Worm (Caenorhabditis elegans): ENCODE results near the gene C32D5.12.

The C32D5.12 gene

ce11 chrII:6355396-6356346, 3.1 kb downstream of the C32D5.12 start, which contains the start of gene C32D5.11 (continued):
- TF ChIP-seq ztf-22 (GFP tag; optimal IDR thresholded peaks at IDR 0.05) (no peak), ceh-27 (GFP tag; optimal IDR thresholded peaks at IDR 0.05) (peak; percentile 31), ztf-26 (tag; optimal IDR thresholded peaks at IDR 0.05) (no peak), lin-26 (GFP tag; IDR thresholded peaks at IDR 0.05) (no peak), B0336.3 (GFP tag; IDR thresholded peaks at IDR 0.05) (0 out of 2 replicates have a peak, but pooled peaks have one; percentile 37), D2030.7 (GFP tag; IDR thresholded peaks at IDR 0.05) (0 out of 2 replicates have a peak, but pooled peaks have one; percentile 31), ztf-28 (GFP tag; IDR thresholded peaks at IDR 0.05) (no peak), madf-8 (GFP tag; conservative IDR thresholded peaks at IDR 0.05) (no peak), nhr-120 (GFP tag; IDR thresholded peaks at IDR 0.05) (no peak), hmg-20 (GFP tag; IDR thresholded peaks at IDR 0.05) (no peak), mcd-1 (GFP tag; IDR thresholded peaks at IDR 0.05) (peak; percentile 66), efl-1 (GFP tag; optimal IDR thresholded peaks at IDR 0.05) (peak; percentile 22), akir-1 (GFP tag; optimal IDR thresholded peaks at IDR 0.05) (no peak), atf-7 (tag; optimal IDR thresholded peaks at IDR 0.05) (no peak), nfyb-1 (GFP tag; IDR thresholded peaks at IDR 0.05) (0 out of 2 replicates have a peak, but pooled peaks have one; percentile 38), egl-18 (GFP tag; IDR thresholded peaks at IDR 0.05) (no peak), snpc-4 (GFP tag; optimal IDR thresholded peaks at IDR 0.05) (no peak), snpc-4 (tag; optimal IDR thresholded peaks at IDR 0.05) (no peak), lin-54 (GFP tag; optimal IDR thresholded peaks at IDR 0.05) (peak; percentile 33), F49E8.2 (tag; optimal IDR thresholded peaks at IDR 0.05; ENCODE audit: insufficient read depth) (no peak), F39B2.1 (GFP tag; IDR thresholded peaks at IDR 0.05) (no peak), K11D2.4 (GFP tag; IDR thresholded peaks at IDR 0.05) (no peak), dpl-1 (GFP tag; optimal IDR thresholded peaks at IDR 0.05) (peak; percentile 22), tbp1 (GFP tag; optimal IDR thresholded peaks at IDR 0.05) (peak; percentile 16), T26A5.8 (tag; optimal IDR thresholded peaks at IDR 0.05) (no peak), B0019.2 (GFP tag; conservative IDR thresholded peaks at IDR 0.05) (no peak), hmg-1.2 (GFP tag; IDR thresholded peaks at IDR 0.05) (peak; percentile 69), lin-35 (GFP tag; optimal IDR thresholded peaks at IDR 0.05) (peak in 1 of 3 experiments; percentile 72), ceh-91 (GFP tag; IDR thresholded peaks at IDR 0.05) (0 out of 2 replicates have a peak, but pooled peaks have one; percentile 13), dox-1 (GFP tag; IDR thresholded peaks at IDR 0.05) (peak; percentile 65), attf-6 (GFP tag; IDR thresholded peaks at IDR 0.05) (no peak), tlf-1 (GFP tag; optimal IDR thresholded peaks at IDR 0.05) (peak; percentile 7), pbrm-1 (GFP tag; IDR thresholded peaks at IDR 0.05) (peak; percentile 35; the same call in 1 of the 2 replicates), ceh-40 (GFP tag; IDR thresholded peaks at IDR 0.05) (no peak), ztf-3 (GFP tag; optimal IDR thresholded peaks at IDR 0.05) (no peak), hrde-1 (tag; optimal IDR thresholded peaks at IDR 0.05; ENCODE audit: borderline replicate concordance) (no peak), lin-40 (tag; optimal IDR thresholded peaks at IDR 0.05) (peak; percentile 55), ztf-18 (tag; optimal IDR thresholded peaks at IDR 0.05) (peak; percentile 92), rpc-1 (optimal IDR thresholded peaks at IDR 0.05) (no peak), rpc-1 (tag; optimal IDR thresholded peaks at IDR 0.05) (no peak), Y53F4B.3 (GFP tag; IDR thresholded peaks at IDR 0.05) (no peak), lsl-1 (GFP tag; optimal IDR thresholded peaks at IDR 0.05) (peak; percentile 53), mes-4 (tag; optimal IDR thresholded peaks at IDR 0.05) (no peak), F23B12.7 (tag; optimal IDR thresholded peaks at IDR 0.05; ENCODE audit: insufficient read depth) (peak; percentile 70), cebp-1 (GFP tag; IDR thresholded peaks at IDR 0.05) (no peak), cebp-1 (tag; optimal IDR thresholded peaks at IDR 0.05) (peak; percentile 65)

All from whole organism, young adult.